Fruit fly (Drosophila melanogaster) whole organism, embryonic: Measurements from ENCODE around the gene Rcd-1r.

Experiments used
- CG10543 ChIP-seq: fragments of 200-800 bp; sonication (Bioruptor generic); optimal IDR thresholded peaks from 3 replicates; lab custom pipeline; 2017; ENCODE audit warnings: missing biosample characterization, mild to moderate bottlenecking, missing genetic modification characterization, moderate library complexity
- CG10959 ChIP-seq: fragments of 200-800 bp; sonication (Bioruptor generic); IDR thresholded peaks from 2 replicates; pipeline ENCODE4 v1.3.6; 2022; ENCODE audit warnings: missing biosample characterization, missing genetic modification characterization
- CG12659 ChIP-seq: fragments of 200-800 bp; sonication (Bioruptor generic); optimal IDR thresholded peaks from 3 replicates; lab custom pipeline; 2017; ENCODE audit warnings: mild to moderate bottlenecking, missing biosample characterization, missing genetic modification reagents, missing genetic modification characterization
- CG12769 ChIP-seq: fragments of 200-800 bp; sonication (Bioruptor generic); optimal IDR thresholded peaks from 2 replicates; lab custom pipeline; 2019; ENCODE audit warnings: missing biosample characterization, mild to moderate bottlenecking, missing genetic modification characterization, moderate library complexity
- CG13894 ChIP-seq: fragments of 200-800 bp; sonication (Bioruptor generic); optimal IDR thresholded peaks from 3 replicates; lab custom pipeline; 2018; ENCODE audit warnings: missing biosample characterization, mild to moderate bottlenecking, missing genetic modification characterization, moderate library complexity
- CG14667 ChIP-seq: fragments of 200-800 bp; sonication (Bioruptor generic); IDR thresholded peaks from 2 replicates; pipeline ENCODE4 v1.3.6; 2022; ENCODE audit warnings: missing biosample characterization, missing genetic modification characterization
- CG14965 ChIP-seq: fragments of 200-800 bp; sonication (Bioruptor generic); optimal IDR thresholded peaks from 2 replicates; lab custom pipeline; 2016; ENCODE audit warnings: missing biosample characterization, missing genetic modification characterization, borderline replicate concordance
- CG1603 ChIP-seq: fragments of 200-800 bp; sonication (Bioruptor generic); optimal IDR thresholded peaks from 2 replicates; lab custom pipeline; 2019; ENCODE audit warnings: missing biosample characterization, mild to moderate bottlenecking, missing genetic modification characterization, moderate library complexity
- CG17359 ChIP-seq: fragments of 200-800 bp; sonication (Bioruptor generic); optimal IDR thresholded peaks from 3 replicates; lab custom pipeline; 2018; ENCODE audit warnings: missing biosample characterization, mild to moderate bottlenecking, missing genetic modification characterization, moderate library complexity
- CG18599 ChIP-seq: fragments of 200-800 bp; sonication (Bioruptor generic); optimal IDR thresholded peaks from 3 replicates; lab custom pipeline; 2017; ENCODE audit warnings: missing biosample characterization, missing genetic modification characterization, mild to moderate bottlenecking, moderate library complexity, missing genetic modification reagents
- CG2199 ChIP-seq: fragments of 200-800 bp; sonication (Bioruptor generic); IDR thresholded peaks from 3 replicates; pipeline ENCODE4 v1.3.6; 2022; ENCODE audit warnings: missing biosample characterization, missing genetic modification characterization
- CG34376 ChIP-seq: fragments of 200-800 bp; sonication (Bioruptor generic); optimal IDR thresholded peaks from 2 replicates; lab custom pipeline; 2018; ENCODE audit warnings: missing biosample characterization, mild to moderate bottlenecking, missing genetic modification characterization
- CG4282 ChIP-seq: fragments of 200-800 bp; sonication (Bioruptor generic); optimal IDR thresholded peaks from 2 replicates; lab custom pipeline; 2016; ENCODE audit warnings: missing biosample characterization, missing genetic modification characterization
- CG5180 ChIP-seq: fragments of 200-800 bp; sonication (Bioruptor generic); optimal IDR thresholded peaks from 3 replicates; lab custom pipeline; 2017; ENCODE audit warnings: missing biosample characterization, missing genetic modification characterization, mild to moderate bottlenecking, moderate library complexity, missing genetic modification reagents
- CG5245 ChIP-seq: fragments of 200-800 bp; sonication (Bioruptor generic); optimal IDR thresholded peaks from 3 replicates; lab custom pipeline; 2016; ENCODE audit warnings: missing biosample characterization, missing genetic modification characterization
- CG9817 ChIP-seq: fragments of 200-800 bp; sonication (Bioruptor generic); optimal IDR thresholded peaks from 2 replicates; lab custom pipeline; 2018; ENCODE audit warnings: missing biosample characterization, mild to moderate bottlenecking, missing genetic modification characterization, moderate library complexity
- Deaf1 ChIP-seq: fragments of 200-800 bp; optimal IDR thresholded peaks from 3 replicates; lab custom pipeline; 2019; ENCODE audit warnings: missing biosample characterization, mild to moderate bottlenecking, missing genetic modification characterization, moderate library complexity
- Doc2 ChIP-seq: fragments of 200-800 bp; sonication (Bioruptor generic); IDR thresholded peaks from 2 replicates; pipeline ENCODE4 v1.3.6; 2022; ENCODE audit warnings: missing biosample characterization, missing genetic modification characterization
- Doc3 ChIP-seq: fragments of 200-800 bp; sonication (Bioruptor generic); IDR thresholded peaks from 3 replicates; pipeline ENCODE4 v1.3.6; 2022; ENCODE audit warnings: missing biosample characterization, missing genetic modification characterization; ENCODE audit not compliant: partially characterized antibody
- Hey ChIP-seq: fragments of 200-800 bp; sonication (Bioruptor generic); optimal IDR thresholded peaks from 3 replicates; lab custom pipeline; 2018; ENCODE audit warnings: missing biosample characterization, mild to moderate bottlenecking, missing genetic modification characterization
- HmgZ ChIP-seq: fragments of 200-800 bp; sonication (Bioruptor generic); optimal IDR thresholded peaks from 2 replicates; lab custom pipeline; 2018; ENCODE audit warnings: missing biosample characterization, mild to moderate bottlenecking, missing genetic modification characterization
- Jarid2 ChIP-seq: fragments of 200-800 bp; sonication (Bioruptor generic); optimal IDR thresholded peaks from 3 replicates; lab custom pipeline; 2017; ENCODE audit warnings: mild to moderate bottlenecking, missing biosample characterization, missing genetic modification reagents, missing genetic modification characterization
- Lpt ChIP-seq: fragments of >200 bp; optimal IDR thresholded peaks from 2 replicates; lab custom pipeline; 2018; ENCODE audit warnings: missing biosample characterization, missing genetic modification characterization
- MBD-R2 ChIP-seq: fragments of 200-800 bp; sonication (Bioruptor generic); IDR thresholded peaks from 2 replicates; pipeline ENCODE4 v1.3.6; 2022; ENCODE audit warnings: missing biosample characterization, missing genetic modification characterization
- Pdp1 ChIP-seq, 2 experiments: fragments of 200-800 bp; sonication (Bioruptor generic); optimal IDR thresholded peaks; 3 replicates each; lab custom pipeline; 2016; ENCODE audit warnings: missing biosample characterization in 2 of 2, missing genetic modification characterization in 2 of 2, mild to moderate bottlenecking in 1 of 2, moderate library complexity in 1 of 2
- TFAM ChIP-seq: fragments of 200-800 bp; sonication (Bioruptor generic); optimal IDR thresholded peaks from 2 replicates; lab custom pipeline; 2017; ENCODE audit warnings: missing biosample characterization, missing genetic modification characterization, inconsistent platforms
- Tbp ChIP-seq: fragments of >200 bp; optimal IDR thresholded peaks from 2 replicates; lab custom pipeline; 2018; ENCODE audit warnings: missing biosample characterization, missing genetic modification characterization
- Trl ChIP-seq, 3 experiments: fragments of >200 bp in 2 of 3; fragments of 200-800 bp in 1 of 3; sonication (Bioruptor generic) in 1 of 3; optimal IDR thresholded peaks; 2 replicates in 1 of 3; 3 replicates in 2 of 3; lab custom pipeline; 2016 to 2017; ENCODE audit warnings: missing biosample characterization in 1 of 3, missing genetic modification characterization in 1 of 3
- cg ChIP-seq: fragments of 200-800 bp; sonication (Bioruptor generic); optimal IDR thresholded peaks from 3 replicates; lab custom pipeline; 2019; ENCODE audit warnings: missing biosample characterization, mild to moderate bottlenecking, missing genetic modification characterization, moderate library complexity
- corto ChIP-seq: fragments of 200-800 bp; sonication (Bioruptor generic); optimal IDR thresholded peaks from 2 replicates; lab custom pipeline; 2016; ENCODE audit warnings: missing biosample characterization, mild to moderate bottlenecking, missing genetic modification characterization, moderate library complexity
- crol ChIP-seq: fragments of 200-800 bp; sonication (Bioruptor generic); IDR thresholded peaks from 2 replicates; pipeline ENCODE4 v1.3.6; 2022; ENCODE audit warnings: missing biosample characterization, missing genetic modification characterization
- cwo ChIP-seq: fragments of 200-800 bp; sonication (Bioruptor generic); optimal IDR thresholded peaks from 3 replicates; lab custom pipeline; 2017; ENCODE audit warnings: missing biosample characterization, missing genetic modification characterization, mild to moderate bottlenecking, moderate library complexity, missing genetic modification reagents
- exex ChIP-seq: fragments of 200-800 bp; sonication (Bioruptor generic); optimal IDR thresholded peaks from 4 replicates; lab custom pipeline; 2018; ENCODE audit warnings: missing biosample characterization, mild to moderate bottlenecking, missing genetic modification characterization, moderate library complexity
- gem ChIP-seq: fragments of 200-800 bp; sonication (Bioruptor generic); optimal IDR thresholded peaks from 2 replicates; lab custom pipeline; 2019; ENCODE audit warnings: missing biosample characterization, mild to moderate bottlenecking, missing genetic modification characterization, moderate library complexity
- grn ChIP-seq: fragments of 200-800 bp; sonication (Bioruptor generic); optimal IDR thresholded peaks from 3 replicates; lab custom pipeline; 2017; ENCODE audit warnings: missing biosample characterization, missing genetic modification characterization
- hb ChIP-seq: fragments of 200-800 bp; sonication (Bioruptor generic); IDR thresholded peaks from 3 replicates; pipeline ENCODE4 v1.3.6; 2022; ENCODE audit warnings: missing biosample characterization, missing genetic modification characterization; ENCODE audit not compliant: partially characterized antibody
- kni ChIP-seq: fragments of 200-800 bp; sonication (Bioruptor generic); optimal IDR thresholded peaks from 3 replicates; lab custom pipeline; 2017; ENCODE audit warnings: mild to moderate bottlenecking, missing biosample characterization, missing genetic modification reagents, missing genetic modification characterization
- lab ChIP-seq: fragments of 200-800 bp; sonication (Bioruptor generic); optimal IDR thresholded peaks from 3 replicates; lab custom pipeline; 2017; ENCODE audit warnings: missing biosample characterization, missing genetic modification characterization, mild to moderate bottlenecking, moderate library complexity, missing genetic modification reagents
- lbe ChIP-seq: fragments of 200-800 bp; sonication (Bioruptor generic); optimal IDR thresholded peaks from 2 replicates; lab custom pipeline; 2016; ENCODE audit warnings: missing biosample characterization, mild to moderate bottlenecking, missing genetic modification characterization
- nom ChIP-seq: fragments of 200-800 bp; sonication (Bioruptor generic); optimal IDR thresholded peaks from 2 replicates; lab custom pipeline; 2017; ENCODE audit warnings: missing biosample characterization, missing genetic modification characterization, mild to moderate bottlenecking, moderate library complexity, missing genetic modification reagents
- oc ChIP-seq: fragments of 200-800 bp; sonication (Bioruptor generic); optimal IDR thresholded peaks from 2 replicates; lab custom pipeline; 2018; ENCODE audit warnings: missing biosample characterization, mild to moderate bottlenecking, missing genetic modification characterization, moderate library complexity
- pum ChIP-seq: fragments of 200-800 bp; sonication (Bioruptor generic); optimal IDR thresholded peaks from 2 replicates; lab custom pipeline; 2016; ENCODE audit warnings: missing biosample characterization, missing genetic modification characterization
- sd ChIP-seq: fragments of 200-800 bp; sonication (Bioruptor generic); optimal IDR thresholded peaks from 3 replicates; lab custom pipeline; 2018; ENCODE audit warnings: missing biosample characterization, mild to moderate bottlenecking, missing genetic modification characterization, moderate library complexity
- slou ChIP-seq: fragments of 200-800 bp; sonication (Bioruptor generic); optimal IDR thresholded peaks from 3 replicates; lab custom pipeline; 2016; ENCODE audit warnings: missing biosample characterization, missing genetic modification characterization
- sug ChIP-seq: fragments of 200-800 bp; optimal IDR thresholded peaks from 2 replicates; lab custom pipeline; 2019; ENCODE audit warnings: missing biosample characterization, mild to moderate bottlenecking, missing genetic modification characterization, moderate library complexity
- tin ChIP-seq: fragments of 200-800 bp; sonication (Bioruptor generic); optimal IDR thresholded peaks from 3 replicates; lab custom pipeline; 2016; ENCODE audit warnings: missing biosample characterization, missing genetic modification characterization

Gene Rcd-1r

dm6 chr2L:8991583-8991982 lies 22.3 kb downstream of the Rcd-1r start, which contains the start of gene CG9555 (continued):
- no peak for TF ChIP-seq slou (GFP tag; lab: Kevin White, UChicago)
- TF ChIP-seq TFAM (GFP tag; lab: Kevin White, UChicago): no peak
- TF ChIP-seq CG10959: no peak
- no peak for TF ChIP-seq gem (tag; lab: Kevin White, UChicago)
- peak; percentile 95 for TF ChIP-seq exex (tag; lab: Kevin White, UChicago)
- no peak for TF ChIP-seq hb (GFP tag; lab: Robert Waterston, UW)
- TF ChIP-seq sd (tag; lab: Kevin White, UChicago): peak; percentile 20
- no peak for TF ChIP-seq CG5245 (GFP tag; lab: Kevin White, UChicago)
- TF ChIP-seq Doc2 (GFP tag; lab: Robert Waterston, UW): no peak
- TF ChIP-seq kni (GFP tag; lab: Kevin White, UChicago): no peak
- no peak for TF ChIP-seq CG12659 (GFP tag; lab: Kevin White, UChicago)
- TF ChIP-seq CG14667 (GFP tag; lab: Robert Waterston, UW): no peak
- no peak for TF ChIP-seq oc

- peak; percentile 54 for TF ChIP-seq lbe (GFP tag; lab: Kevin White, UChicago)
- peak; percentile 3 for TF ChIP-seq sd (tag; lab: Kevin White, UChicago)
- TF ChIP-seq nom: peak; percentile 57
- peak; percentile 75 for TF ChIP-seq CG10543 (GFP tag; lab: Kevin White, UChicago)
- TF ChIP-seq lab (GFP tag; lab: Kevin White, UChicago): peak; percentile 25
- TF ChIP-seq Jarid2 (GFP tag; lab: Kevin White, UChicago): peak; percentile 41
- peak; percentile 86 for TF ChIP-seq sug (tag; lab: Kevin White, UChicago)
- TF ChIP-seq CG17359: no peak
- TF ChIP-seq Pdp1 (GFP tag; optimal IDR thresholded peaks at IDR 0.05; lab: Kevin White, UChicago): peak in 1 of 2 experiments; percentile 69
- peak; percentile 60 for TF ChIP-seq crol (GFP tag; lab: Robert Waterston, UW)
- no peak for TF ChIP-seq tin (GFP tag; lab: Kevin White, UChicago)
- TF ChIP-seq CG5180 (GFP tag; lab: Kevin White, UChicago): peak; percentile 77
- TF ChIP-seq CG13894 (tag; lab: Kevin White, UChicago): peak; percentile 46
- no peak for TF ChIP-seq CG4282
- TF ChIP-seq pum (GFP tag; lab: Kevin White, UChicago): no peak
- TF ChIP-seq Hey (tag; lab: Kevin White, UChicago): peak; percentile 82
- TF ChIP-seq Trl (optimal IDR thresholded peaks at IDR 0.05; lab: Kevin White, UChicago): peak; percentile 11 to 57
- TF ChIP-seq Trl (GFP tag; optimal IDR thresholded peaks at IDR 0.05; lab: Kevin White, UChicago): no peak
- peak; percentile 40 for TF ChIP-seq cwo (GFP tag; lab: Kevin White, UChicago)
- peak; percentile 94 for TF ChIP-seq CG12769 (tag; lab: Kevin White, UChicago)
- TF ChIP-seq grn (GFP tag; lab: Kevin White, UChicago): peak; percentile 73
- peak; percentile 94 for TF ChIP-seq Deaf1 (tag; lab: Kevin White, UChicago)
- TF ChIP-seq CG14965 (GFP tag; lab: Kevin White, UChicago): no peak
- TF ChIP-seq CG18599 (GFP tag; lab: Kevin White, UChicago): peak; percentile 49
- TF ChIP-seq CG9817 (tag; lab: Kevin White, UChicago): no peak
- TF ChIP-seq MBD-R2 (GFP tag; lab: Robert Waterston, UW): 0 out of 2 replicates have a peak, but pooled peaks have one; percentile 7
- TF ChIP-seq CG2199: 0 out of 3 replicates have a peak, but pooled peaks have one; percentile 22
- TF ChIP-seq cg: peak; percentile 22
- no peak for TF ChIP-seq Doc3 (GFP tag; lab: Robert Waterston, UW)
- TF ChIP-seq CG34376 (GFP tag; lab: Kevin White, UChicago): peak; percentile 86
- no peak for TF ChIP-seq CG1603
- peak; percentile 51 for TF ChIP-seq corto (GFP tag; lab: Kevin White, UChicago)
- peak; percentile 44 for TF ChIP-seq HmgZ (tag; lab: Kevin White, UChicago)
- no peak for TF ChIP-seq Tbp
- no peak for TF ChIP-seq Lpt (GFP tag; lab: Kevin White, UChicago)
- TF ChIP-seq, all 482 proteins: peak for 24
These were observed 24.8 kb downstream of the Rcd-1r start, which contains the start of gene rost for dm6 chr2L:8989037-8989591. TSS of gene rost (minus strand) at chr2L:8989539.
